Worm (Caenorhabditis elegans) whole organism, late embryonic: Measurements from ENCODE around the gene C46C2.3.

Experiments
- K02D7.2 ChIP-seq: sonication (generic microtip); optimal IDR thresholded peaks from 2 replicates; lab custom pipeline; 2017; ENCODE audit warnings: mild to moderate bottlenecking, missing genetic modification characterization, missing compliant biosample characterization
- K09A11.1 ChIP-seq: sonication (generic microtip); optimal IDR thresholded peaks from 2 replicates; lab custom pipeline; 2017; ENCODE audit warnings: antibody characterized with exemption, mild to moderate bottlenecking, missing genetic modification characterization, missing compliant biosample characterization; ENCODE audit not compliant: insufficient read depth
- T23F11.4 ChIP-seq: fragments of 200-800 bp; sonication (Bioruptor generic); optimal IDR thresholded peaks from 2 replicates; lab custom pipeline; 2018; ENCODE audit warnings: mild to moderate bottlenecking, missing genetic modification characterization, missing compliant biosample characterization
- ceh-14 ChIP-seq: sonication (generic microtip); optimal IDR thresholded peaks from 2 replicates; lab custom pipeline; 2016; ENCODE audit warnings: missing genotype, missing genetic modification characterization, missing compliant biosample characterization
- ceh-18 ChIP-seq: sonication (generic microtip); optimal IDR thresholded peaks from 2 replicates; lab custom pipeline; 2016; ENCODE audit warnings: missing genetic modification characterization, missing compliant biosample characterization
- ceh-24 ChIP-seq: sonication (generic microtip); optimal IDR thresholded peaks from 2 replicates; lab custom pipeline; 2016; ENCODE audit warnings: mild to moderate bottlenecking, missing genetic modification characterization, missing compliant biosample characterization
- ceh-31 ChIP-seq: sonication (generic microtip); optimal IDR thresholded peaks from 2 replicates; lab custom pipeline; 2016; ENCODE audit warnings: missing genetic modification characterization, missing compliant biosample characterization
- ceh-34 ChIP-seq: sonication (generic microtip); optimal IDR thresholded peaks from 2 replicates; lab custom pipeline; 2016; ENCODE audit warnings: mild to moderate bottlenecking, missing genetic modification characterization, missing compliant biosample characterization
- ceh-45 ChIP-seq: fragments of 200-800 bp; sonication (Bioruptor generic); IDR thresholded peaks from 2 replicates; pipeline ENCODE4 v1.3.6; 2022; ENCODE audit warnings: missing genetic modification reagents, missing genetic modification characterization, missing compliant biosample characterization
- ceh-48 ChIP-seq: sonication (generic microtip); optimal IDR thresholded peaks from 2 replicates; lab custom pipeline; 2016; ENCODE audit warnings: missing genetic modification characterization, inconsistent platforms, missing compliant biosample characterization
- dmd-4 ChIP-seq: sonication (generic microtip); optimal IDR thresholded peaks from 2 replicates; lab custom pipeline; 2016; ENCODE audit warnings: borderline replicate concordance, missing genetic modification characterization, missing compliant biosample characterization
- dve-1 ChIP-seq: sonication (generic microtip); optimal IDR thresholded peaks from 2 replicates; lab custom pipeline; 2017; ENCODE audit warnings: antibody characterized with exemption, mild to moderate bottlenecking, missing genetic modification characterization, missing compliant biosample characterization
- elt-2 ChIP-seq: sonication (generic microtip); optimal IDR thresholded peaks from 2 replicates; lab custom pipeline; 2016; ENCODE audit warnings: missing genetic modification reagents, missing genetic modification characterization, missing compliant biosample characterization
- eyg-1 ChIP-seq: sonication (generic microtip); optimal IDR thresholded peaks from 2 replicates; lab custom pipeline; 2016; ENCODE audit warnings: missing genotype, missing genetic modification characterization, missing compliant biosample characterization
- fax-1 ChIP-seq: sonication (generic microtip); optimal IDR thresholded peaks from 2 replicates; lab custom pipeline; 2016; ENCODE audit warnings: missing genotype, missing genetic modification characterization, missing compliant biosample characterization
- fkh-6 ChIP-seq: sonication (generic microtip); optimal IDR thresholded peaks from 2 replicates; lab custom pipeline; 2016; ENCODE audit warnings: missing genetic modification characterization, missing compliant biosample characterization
- hlh-15 ChIP-seq: sonication (generic microtip); optimal IDR thresholded peaks from 2 replicates; lab custom pipeline; 2016; ENCODE audit warnings: missing genetic modification characterization, missing compliant biosample characterization
- hlh-30 ChIP-seq: sonication (generic microtip); optimal IDR thresholded peaks from 2 replicates; lab custom pipeline; 2017; ENCODE audit warnings: antibody characterized with exemption, missing genetic modification characterization, missing compliant biosample characterization; ENCODE audit not compliant: insufficient read depth
- hlh-8 ChIP-seq: sonication (generic microtip); optimal IDR thresholded peaks from 2 replicates; lab custom pipeline; 2016; ENCODE audit warnings: missing genotype, missing genetic modification characterization, missing compliant biosample characterization
- lim-6 ChIP-seq: sonication (generic microtip); optimal IDR thresholded peaks from 2 replicates; lab custom pipeline; 2016; ENCODE audit warnings: missing genetic modification characterization, missing compliant biosample characterization
- lin-11 ChIP-seq: fragments of 200-800 bp; sonication (Bioruptor generic); optimal IDR thresholded peaks from 2 replicates; lab custom pipeline; 2018; ENCODE audit warnings: mild to moderate bottlenecking, missing genetic modification characterization, missing compliant biosample characterization
- nfya-1 ChIP-seq: sonication (generic microtip); optimal IDR thresholded peaks from 2 replicates; lab custom pipeline; 2017; ENCODE audit warnings: missing genetic modification characterization, mild to moderate bottlenecking, missing compliant biosample characterization, antibody characterized with exemption, moderate library complexity
- nhr-11 ChIP-seq: fragments of 150-350 bp; optimal IDR thresholded peaks from 2 replicates; lab custom pipeline; 2014; ENCODE audit warnings: missing biosample characterization, missing genetic modification characterization
- npax-4 ChIP-seq: sonication (generic microtip); optimal IDR thresholded peaks from 2 replicates; lab custom pipeline; 2016; ENCODE audit warnings: missing genetic modification characterization, missing compliant biosample characterization
- pag-3 ChIP-seq: sonication (generic microtip); optimal IDR thresholded peaks from 2 replicates; lab custom pipeline; 2016; ENCODE audit warnings: missing compliant biosample characterization, missing genetic modification characterization, borderline replicate concordance
- pros-1 ChIP-seq: fragments of 150-350 bp; optimal IDR thresholded peaks from 2 replicates; lab custom pipeline; 2014; ENCODE audit warnings: missing biosample characterization, missing genetic modification reagents, missing genetic modification characterization
- sdc-2 ChIP-seq: sonication (generic microtip); optimal IDR thresholded peaks from 2 replicates; lab custom pipeline; 2016; ENCODE audit warnings: missing genotype, missing genetic modification characterization, missing compliant biosample characterization
- syd-9 ChIP-seq: sonication (generic microtip); optimal IDR thresholded peaks from 2 replicates; lab custom pipeline; 2016; ENCODE audit warnings: mild to moderate bottlenecking, missing genetic modification characterization, moderate library complexity, missing compliant biosample characterization
- tbx-2 ChIP-seq: sonication (generic microtip); optimal IDR thresholded peaks from 2 replicates; lab custom pipeline; 2016; ENCODE audit warnings: missing genetic modification characterization, missing compliant biosample characterization
- ttx-3 ChIP-seq: sonication (generic microtip); optimal IDR thresholded peaks from 2 replicates; lab custom pipeline; 2016; ENCODE audit warnings: missing genetic modification reagents, missing genetic modification characterization, missing compliant biosample characterization
- unc-42 ChIP-seq: sonication (generic microtip); optimal IDR thresholded peaks from 2 replicates; lab custom pipeline; 2016; ENCODE audit warnings: missing genotype, missing genetic modification characterization, missing compliant biosample characterization
- zip-5 ChIP-seq: sonication (generic microtip); optimal IDR thresholded peaks from 2 replicates; lab custom pipeline; 2016; ENCODE audit warnings: missing genetic modification characterization, missing compliant biosample characterization

Gene C46C2.3

DNA sequence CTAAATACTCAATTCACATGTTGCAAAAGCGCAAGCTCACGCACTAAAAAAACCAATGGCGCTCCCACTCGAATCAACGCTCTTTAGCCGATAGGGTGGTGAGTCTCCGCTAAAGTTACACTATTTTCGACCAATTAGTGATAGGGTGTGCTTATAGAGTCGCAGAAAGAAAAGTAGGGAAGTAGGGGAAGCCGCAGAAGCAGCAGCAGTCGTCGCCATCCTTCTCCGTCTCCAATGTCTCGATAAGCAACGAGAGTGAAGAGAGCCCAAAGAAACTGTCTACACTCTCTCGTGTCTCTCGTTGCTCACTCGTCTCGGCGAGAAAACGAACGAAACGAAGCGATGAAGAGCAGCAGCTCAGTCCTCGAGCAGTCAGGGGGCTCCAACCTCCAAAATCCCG lies 28.2 kb upstream of the C46C2.3 start:
- TF ChIP-seq K02D7.2 (tag; lab: Kevin White, UChicago) (no peak), hlh-15 (tag; lab: Kevin White, UChicago) (no peak), sdc-2 (tag; lab: Kevin White, UChicago) (peak; percentile 11), ceh-34 (tag; lab: Kevin White, UChicago) (peak; percentile 76), unc-42 (tag; lab: Kevin White, UChicago) (peak; percentile 68), fkh-6 (tag; lab: Kevin White, UChicago) (no peak), ceh-24 (tag; lab: Kevin White, UChicago) (no peak), ceh-45 (GFP tag; lab: Robert Waterston, UW) (no peak), dve-1 (tag; lab: Kevin White, UChicago) (no peak), zip-5 (tag; lab: Kevin White, UChicago) (no peak), K09A11.1 (tag; lab: Kevin White, UChicago) (no peak), tbx-2 (tag; lab: Kevin White, UChicago) (peak; percentile 34), elt-2 (tag; lab: Kevin White, UChicago) (peak; percentile 7), lim-6 (no peak), ceh-14 (peak; percentile 34), nfya-1 (tag; lab: Kevin White, UChicago) (peak; percentile 94), ceh-18 (tag; lab: Kevin White, UChicago) (peak; percentile 56), T23F11.4 (GFP tag; lab: Kevin White, UChicago) (no peak), hlh-30 (tag; lab: Kevin White, UChicago) (peak; percentile 12), fax-1 (tag; lab: Kevin White, UChicago) (no peak), pros-1 (tag; lab: Kevin White, UChicago) (peak; percentile 64), ceh-31 (peak; percentile 51), syd-9 (tag; lab: Kevin White, UChicago) (no peak)

DNA sequence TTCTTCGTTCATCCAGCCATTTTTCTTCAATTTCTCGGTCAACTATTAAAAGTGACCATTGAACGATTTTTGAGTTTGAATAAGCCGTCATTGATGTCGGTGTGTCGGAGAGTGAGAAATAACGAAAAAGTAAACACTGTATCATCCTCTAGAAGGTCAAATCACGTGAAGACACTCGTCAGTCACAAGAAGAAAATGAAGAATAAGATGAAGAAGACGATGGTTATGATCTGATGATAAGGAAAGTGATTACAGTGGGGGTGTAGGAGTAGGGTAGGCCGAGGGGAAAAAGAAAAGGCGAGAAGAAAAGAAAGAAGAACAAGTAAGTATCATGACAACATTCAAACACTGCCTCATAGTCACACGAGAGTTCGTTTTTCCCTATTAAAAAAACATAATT lies 26.8 kb upstream of the C46C2.3 start:
- TF ChIP-seq elt-2 (tag; lab: Kevin White, UChicago): peak; percentile 38
- peak; percentile 53 for TF ChIP-seq hlh-30 (tag; lab: Kevin White, UChicago)
- no peak for TF ChIP-seq eyg-1 (tag; lab: Kevin White, UChicago)

ce11 chrIV:9199148-9199938 lies 25.6 kb upstream of the C46C2.3 start:
- TF ChIP-seq ttx-3 (no peak), elt-2 (tag; lab: Kevin White, UChicago) (peak; percentile 64)

- TF ChIP-seq syd-9 (tag; lab: Kevin White, UChicago) (no peak), ceh-24 (tag; lab: Kevin White, UChicago) (no peak), npax-4 (tag; lab: Kevin White, UChicago) (no peak), dmd-4 (tag; lab: Kevin White, UChicago) (no peak), ceh-48 (tag; lab: Kevin White, UChicago) (no peak), T23F11.4 (GFP tag; lab: Kevin White, UChicago) (no peak), elt-2 (tag; lab: Kevin White, UChicago) (no peak), unc-42 (tag; lab: Kevin White, UChicago) (no peak), nhr-11 (tag; lab: Kevin White, UChicago) (no peak), tbx-2 (tag; lab: Kevin White, UChicago) (no peak), hlh-8 (tag; lab: Kevin White, UChicago) (no peak), lin-11 (tag; lab: Kevin White, UChicago) (no peak), pag-3 (tag; lab: Kevin White, UChicago) (no peak)
Measured at ce11 chrIV:9199939-9200202, 25.1 kb upstream of the C46C2.3 start, which contains the start of gene wnk-1. TSS of gene wnk-1 (plus strand) at chrIV:9200103.
